Fruit fly (Drosophila melanogaster): ENCODE results near the gene CG34012.

Gene CG34012

DNA sequence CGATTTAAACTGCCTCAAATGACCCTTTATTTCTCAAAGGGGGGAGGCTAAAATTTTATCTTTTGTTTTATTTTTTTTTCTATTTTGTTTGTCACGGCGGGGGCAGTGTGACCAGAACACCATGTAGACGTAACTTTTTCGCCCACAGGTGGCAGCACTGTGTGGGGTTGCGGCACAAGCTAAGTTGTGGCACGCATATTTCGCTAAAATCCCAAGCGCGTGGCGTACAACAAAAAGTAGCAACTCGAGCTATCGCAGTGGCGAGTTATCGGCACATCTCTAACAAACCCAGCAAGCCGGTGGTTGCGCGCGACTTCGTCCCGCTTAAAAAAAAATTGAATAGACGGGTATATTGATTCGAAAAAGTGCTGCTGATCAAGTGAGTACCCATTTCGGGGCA is 13.8 kb upstream of the CG34012 start, which contains the start of the genes Ufd1 and NaPi-III (continued):
- peak; percentile 57; the same call in 1 of the 2 replicates for TF ChIP-seq CG32767 (GFP tag; IDR thresholded peaks at IDR 0.05)
- peak; percentile 60 for TF ChIP-seq NC2β (GFP tag; optimal IDR thresholded peaks at IDR 0.05)
- peak; percentile 76 for TF ChIP-seq tna (GFP tag; IDR thresholded peaks at IDR 0.05; ENCODE audit: partially characterized antibody)
- peak; percentile 41 for TF ChIP-seq CG2120 (GFP tag; optimal IDR thresholded peaks at IDR 0.05)
- no peak for TF ChIP-seq Vsx1 (GFP tag; optimal IDR thresholded peaks at IDR 0.05)
- TF ChIP-seq nmo (GFP tag; optimal IDR thresholded peaks at IDR 0.05): peak; percentile 74
- TF ChIP-seq ap (GFP tag; IDR thresholded peaks at IDR 0.05): no peak
- TF ChIP-seq Hr51 (GFP tag; optimal IDR thresholded peaks at IDR 0.05): peak in 1 of 2 experiments; percentile 12
- TF ChIP-seq CG8089 (GFP tag; optimal IDR thresholded peaks at IDR 0.05): peak; percentile 50
- TF ChIP-seq btn (GFP tag; optimal IDR thresholded peaks at IDR 0.05): peak; percentile 24
- TF ChIP-seq Antp (GFP tag; optimal IDR thresholded peaks at IDR 0.05): peak; percentile 10
- no peak for TF ChIP-seq CG6854 (GFP tag; optimal IDR thresholded peaks at IDR 0.05)
- peak; percentile 78 for TF ChIP-seq Dref (GFP tag; IDR thresholded peaks at IDR 0.05)
- TF ChIP-seq toy (GFP tag; IDR thresholded peaks at IDR 0.05): no peak
- no peak for TF ChIP-seq ind (GFP tag; optimal IDR thresholded peaks at IDR 0.05)
- TF ChIP-seq CG12299 (tag; optimal IDR thresholded peaks at IDR 0.05): no peak
- TF ChIP-seq Jarid2 (GFP tag; optimal IDR thresholded peaks at IDR 0.05): no peak
- TF ChIP-seq lilli (GFP tag; optimal IDR thresholded peaks at IDR 0.05): peak; percentile 46
- 0 out of 3 replicates have a peak, but pooled peaks have one; percentile 52 for TF ChIP-seq so (GFP tag; IDR thresholded peaks at IDR 0.05)
- peak; percentile 97 for TF ChIP-seq MBD-R2 (GFP tag; IDR thresholded peaks at IDR 0.05)
- TF ChIP-seq Chrac-16 (GFP tag; optimal IDR thresholded peaks at IDR 0.05): peak; percentile 51
- no peak for TF ChIP-seq CG12744 (GFP tag; optimal IDR thresholded peaks at IDR 0.05)
- no peak for TF ChIP-seq CG17912 (GFP tag; optimal IDR thresholded peaks at IDR 0.05)
- peak; percentile 46 for TF ChIP-seq grau (tag; optimal IDR thresholded peaks at IDR 0.05)
- no peak for TF ChIP-seq danr (GFP tag; IDR thresholded peaks at IDR 0.05)
- TF ChIP-seq HLH3B (GFP tag; IDR thresholded peaks at IDR 0.05): no peak
- TF ChIP-seq esg (GFP tag; conservative IDR thresholded peaks at IDR 0.05): no peak
- TF ChIP-seq Gug (GFP tag; IDR thresholded peaks at IDR 0.05): peak; percentile 26; the same call in 1 of the 4 replicates
- no peak for TF ChIP-seq stc (GFP tag; IDR thresholded peaks at IDR 0.05)
- no peak for TF ChIP-seq CG4854 (GFP tag; optimal IDR thresholded peaks at IDR 0.05)
- TF ChIP-seq CG1647 (GFP tag; optimal IDR thresholded peaks at IDR 0.05): no peak
- TF ChIP-seq Hey (tag; optimal IDR thresholded peaks at IDR 0.05): no peak
- TF ChIP-seq CG15073 (GFP tag; optimal IDR thresholded peaks at IDR 0.05): no peak
- TF ChIP-seq HHEX (GFP tag; optimal IDR thresholded peaks at IDR 0.05): no peak
- TF ChIP-seq Hand (GFP tag; optimal IDR thresholded peaks at IDR 0.05): no peak
- TF ChIP-seq CG30020 (tag; optimal IDR thresholded peaks at IDR 0.05): peak; percentile 19
- TF ChIP-seq CG10147 (GFP tag; optimal IDR thresholded peaks at IDR 0.05): no peak
- no peak for TF ChIP-seq CG6765 (GFP tag; optimal IDR thresholded peaks at IDR 0.05)
- TF ChIP-seq ttk (GFP tag; IDR thresholded peaks at IDR 0.05): no peak
- no peak for TF ChIP-seq Ada2b (GFP tag; IDR thresholded peaks at IDR 0.05)
- TF ChIP-seq jumu (GFP tag; optimal IDR thresholded peaks at IDR 0.05): peak; percentile 79
- TF ChIP-seq Bgb (GFP tag; IDR thresholded peaks at IDR 0.05; ENCODE audit: partially characterized antibody): peak; percentile 91
- no peak for TF ChIP-seq CG11723 (GFP tag; optimal IDR thresholded peaks at IDR 0.05)
- TF ChIP-seq CG7839 (tag; optimal IDR thresholded peaks at IDR 0.05): peak; percentile 10
- TF ChIP-seq CG10209 (GFP tag; optimal IDR thresholded peaks at IDR 0.05): no peak
- TF ChIP-seq CG7372 (GFP tag; IDR thresholded peaks at IDR 0.05): no peak
- peak; percentile 100 for TF ChIP-seq CG6175 (GFP tag; IDR thresholded peaks at IDR 0.05)
- TF ChIP-seq CG6683 (GFP tag; optimal IDR thresholded peaks at IDR 0.05): no peak
- peak; percentile 74 for TF ChIP-seq Elba2 (GFP tag; optimal IDR thresholded peaks at IDR 0.05)
- peak in 1 of 2 experiments; percentile 69 for TF ChIP-seq crp (GFP tag; optimal IDR thresholded peaks at IDR 0.05)
- no peak for TF ChIP-seq CkIIα-i1 (GFP tag; IDR thresholded peaks at IDR 0.05)
